Fruit fly (Drosophila melanogaster): ENCODE results near the gene ATPsynCF6.

The ATPsynCF6 gene

DNA sequence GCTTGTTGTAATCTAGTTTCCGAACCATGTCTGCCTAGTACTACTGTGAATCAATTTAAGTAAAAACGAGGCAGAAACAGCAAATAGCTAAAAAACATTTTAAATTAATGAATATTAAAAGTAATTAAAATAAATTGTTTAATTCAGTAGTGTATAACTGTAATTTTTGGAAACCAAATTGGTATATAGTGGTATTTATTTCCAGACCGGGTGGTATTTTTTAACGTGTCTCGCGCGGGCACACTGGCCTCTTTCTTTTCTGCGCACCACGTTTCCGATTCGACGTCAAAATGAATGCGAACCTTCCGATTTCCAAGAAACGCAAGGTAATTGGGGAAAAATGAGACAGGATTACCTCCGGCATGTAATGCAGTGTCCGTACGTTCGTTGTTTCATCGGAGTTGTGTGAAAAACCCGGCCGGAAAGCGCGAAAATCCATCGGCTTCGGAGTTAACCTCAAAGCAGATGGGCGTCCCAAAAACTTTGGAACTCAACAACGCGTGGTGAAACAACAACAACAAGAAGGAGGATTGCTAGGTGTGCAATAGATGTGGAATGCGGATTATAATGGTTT is 2.8 kb upstream of the ATPsynCF6 start, which contains the start of gene RpS3 (continued):
- TF ChIP-seq CG8290 (GFP tag; optimal IDR thresholded peaks at IDR 0.05) (peak; percentile 23), CG8290 (tag; optimal IDR thresholded peaks at IDR 0.05) (peak in 1 of 2 experiments; percentile 50), gsb (GFP tag; IDR thresholded peaks at IDR 0.05) (no peak), Doc3 (GFP tag; IDR thresholded peaks at IDR 0.05; ENCODE audit: partially characterized antibody) (no peak), E2f2 (GFP tag; IDR thresholded peaks at IDR 0.05) (0 out of 2 replicates have a peak, but pooled peaks have one; percentile 14), CG15011 (GFP tag; optimal IDR thresholded peaks at IDR 0.05) (peak; percentile 3), CG12219 (GFP tag; optimal IDR thresholded peaks at IDR 0.05) (peak; percentile 25), B-H2 (GFP tag; optimal IDR thresholded peaks at IDR 0.05) (peak; percentile 42), trem (tag; optimal IDR thresholded peaks at IDR 0.05) (peak; percentile 77), CG34376 (GFP tag; optimal IDR thresholded peaks at IDR 0.05) (peak; percentile 58), CG2875 (GFP tag; optimal IDR thresholded peaks at IDR 0.05) (peak; percentile 44), scrt (GFP tag; optimal IDR thresholded peaks at IDR 0.05) (peak; percentile 27), CoRest (tag; optimal IDR thresholded peaks at IDR 0.05) (peak; percentile 50), caup (GFP tag; optimal IDR thresholded peaks at IDR 0.05; ENCODE audit: severe bottlenecking) (peak; percentile 29), CG1024 (GFP tag; IDR thresholded peaks at IDR 0.05) (no peak), grau (tag; optimal IDR thresholded peaks at IDR 0.05) (peak; percentile 28), nmo (GFP tag; optimal IDR thresholded peaks at IDR 0.05) (peak; percentile 65), Sry-δ (GFP tag; optimal IDR thresholded peaks at IDR 0.05) (no peak), CG11723 (GFP tag; optimal IDR thresholded peaks at IDR 0.05) (no peak), Deaf1 (tag; optimal IDR thresholded peaks at IDR 0.05) (no peak), CG10267 (tag; optimal IDR thresholded peaks at IDR 0.05) (peak; percentile 69), CG17186 (GFP tag; optimal IDR thresholded peaks at IDR 0.05) (peak; percentile 10), CG16815 (GFP tag; optimal IDR thresholded peaks at IDR 0.05) (no peak), gcm2 (GFP tag; optimal IDR thresholded peaks at IDR 0.05) (no peak), CG3995 (GFP tag; optimal IDR thresholded peaks at IDR 0.05) (peak; percentile 8), luna (GFP tag; optimal IDR thresholded peaks at IDR 0.05) (no peak), fru (optimal IDR thresholded peaks at IDR 0.05) (no peak), CTCF (GFP tag; optimal IDR thresholded peaks at IDR 0.05) (peak; percentile 73), croc (GFP tag; conservative IDR thresholded peaks at IDR 0.05) (no peak), sima (GFP tag; optimal IDR thresholded peaks at IDR 0.05) (no peak), bigmax (GFP tag; optimal IDR thresholded peaks at IDR 0.05) (peak; percentile 99), CG7745 (tag; optimal IDR thresholded peaks at IDR 0.05) (no peak), CG10431 (GFP tag; optimal IDR thresholded peaks at IDR 0.05) (peak; percentile 34), NfI (GFP tag; optimal IDR thresholded peaks at IDR 0.05) (peak; percentile 30), tap (tag; optimal IDR thresholded peaks at IDR 0.05) (no peak), MESR4 (GFP tag; optimal IDR thresholded peaks at IDR 0.05) (peak; percentile 100), Dll (GFP tag; IDR thresholded peaks at IDR 0.05; ENCODE audit: partially characterized antibody) (0 out of 4 replicates have a peak, but pooled peaks have one; percentile 29), Sox102F (GFP tag; optimal IDR thresholded peaks at IDR 0.05) (no peak), D19A (tag; optimal IDR thresholded peaks at IDR 0.05) (peak; percentile 6), pfk (GFP tag; optimal IDR thresholded peaks at IDR 0.05) (peak; percentile 12), gcm (GFP tag; optimal IDR thresholded peaks at IDR 0.05) (peak; percentile 16), CG12104 (GFP tag; optimal IDR thresholded peaks at IDR 0.05) (no peak), CG13296 (GFP tag; optimal IDR thresholded peaks at IDR 0.05) (peak; percentile 22), gce (GFP tag; IDR thresholded peaks at IDR 0.05) (no peak), odd (GFP tag; optimal IDR thresholded peaks at IDR 0.05) (peak; percentile 39), Eip74EF (GFP tag; optimal IDR thresholded peaks at IDR 0.05) (peak in 1 of 2 experiments; percentile 36), pzg (GFP tag; optimal IDR thresholded peaks at IDR 0.05) (peak; percentile 64), CG4360 (GFP tag; IDR thresholded peaks at IDR 0.05) (peak; percentile 81), CrebB (tag; optimal IDR thresholded peaks at IDR 0.05) (peak; percentile 40), CG34422 (GFP tag; IDR thresholded peaks at IDR 0.05) (peak; percentile 80; the same call in 1 of the 3 replicates)

Data from whole organism, embryonic.